Worm (Caenorhabditis elegans): ENCODE measurements around the gene T04A6.3.
A peak's percentile ranks its signal among the peaks of the same experiment; 100 is the strongest.
"Not testable (repeated sequence)": the region's sequence is repeated elsewhere in the genome, so short reads cannot be mapped to it uniquely, and the experiment has no call there.

Gene T04A6.3

ce11 chrIII:7616228-7616627 lies 8.1 kb upstream of the T04A6.3 start, which contains the start of gene T04A6.1:
Gene T04A6.1 (plus strand): TSS chrIII:7616528.
- TF ChIP-seq W03F9.2 (tag; optimal IDR thresholded peaks at IDR 0.05) = no peak
- TF ChIP-seq dao-5 (tag; optimal IDR thresholded peaks at IDR 0.05) = no peak
- no peak for TF ChIP-seq him-1 (tag; optimal IDR thresholded peaks at IDR 0.05)

- TF ChIP-seq W03F9.2 (tag; optimal IDR thresholded peaks at IDR 0.05) = no peak
- no peak for TF ChIP-seq dao-5 (tag; optimal IDR thresholded peaks at IDR 0.05)
- no peak for TF ChIP-seq him-1 (tag; optimal IDR thresholded peaks at IDR 0.05)
Measured at ce11 chrIII:7614530-7614929, 6.4 kb upstream of the T04A6.3 start, which contains the start of gene T04A6.2. Gene T04A6.2 (plus strand): TSS chrIII:7614830.

ce11 chrIII:7609168-7609567 lies 1.0 kb upstream of the T04A6.3 start, which contains the start of gene nsph-4.3:
Gene nsph-4.3 (minus strand): TSS chrIII:7609268.
- no peak for TF ChIP-seq W03F9.2 (tag; optimal IDR thresholded peaks at IDR 0.05)
- no peak for TF ChIP-seq dao-5 (tag; optimal IDR thresholded peaks at IDR 0.05)
- TF ChIP-seq him-1 (tag; optimal IDR thresholded peaks at IDR 0.05) = no peak

ce11 chrIII:7594482-7594881 lies 13.6 kb downstream of the T04A6.3 start, which contains the start of gene Y80D4G.2:
Gene Y80D4G.2 (minus strand): TSS chrIII:7594582.
- TF ChIP-seq W03F9.2, him-1, dao-5 (tag; optimal IDR thresholded peaks at IDR 0.05): not testable (repeated sequence)

- no peak for TF ChIP-seq W03F9.2 (tag; optimal IDR thresholded peaks at IDR 0.05)
- no peak for TF ChIP-seq dao-5 (tag; optimal IDR thresholded peaks at IDR 0.05)
- no peak for TF ChIP-seq him-1 (tag; optimal IDR thresholded peaks at IDR 0.05)
Measured at ce11 chrIII:7593285-7593928, 14.7 kb downstream of the T04A6.3 start, which contains the start of gene R13A5.11. Gene R13A5.11 (minus strand): TSS chrIII:7593335.

- TF ChIP-seq him-1 (tag; optimal IDR thresholded peaks at IDR 0.05) (no peak), W03F9.2 (tag; optimal IDR thresholded peaks at IDR 0.05) (no peak), dao-5 (tag; optimal IDR thresholded peaks at IDR 0.05) (no peak)
Measured at ce11 chrIII:7588214-7588613, 19.9 kb downstream of the T04A6.3 start, which contains the start of gene R13A5.15. Gene R13A5.15 (minus strand): TSS chrIII:7588314.

- TF ChIP-seq dao-5 (tag; optimal IDR thresholded peaks at IDR 0.05) = no peak
- peak; percentile 25 for TF ChIP-seq him-1 (tag; optimal IDR thresholded peaks at IDR 0.05)
- peak; percentile 21 for TF ChIP-seq W03F9.2 (tag; optimal IDR thresholded peaks at IDR 0.05)
Measured at ce11 chrIII:7584131-7584646, 23.9 kb downstream of the T04A6.3 start, which contains the start of gene cup-5. Gene cup-5 (plus strand): TSS chrIII:7584181.

- TF ChIP-seq him-1 (tag; optimal IDR thresholded peaks at IDR 0.05) = no peak
- TF ChIP-seq W03F9.2 (tag; optimal IDR thresholded peaks at IDR 0.05) = no peak
- TF ChIP-seq dao-5 (tag; optimal IDR thresholded peaks at IDR 0.05) = no peak
Measured at ce11 chrIII:7582885-7583284, 25.2 kb downstream of the T04A6.3 start, which contains the start of gene R13A5.10. Gene R13A5.10 (minus strand): TSS chrIII:7582985.

ce11 chrIII:7580586-7580985 lies 27.5 kb downstream of the T04A6.3 start:
- TF ChIP-seq him-1 (tag; optimal IDR thresholded peaks at IDR 0.05) (peak; percentile 48), W03F9.2 (tag; optimal IDR thresholded peaks at IDR 0.05) (no peak)

- no peak for TF ChIP-seq him-1 (tag; optimal IDR thresholded peaks at IDR 0.05)
- no peak for TF ChIP-seq dao-5 (tag; optimal IDR thresholded peaks at IDR 0.05)
- no peak for TF ChIP-seq W03F9.2 (tag; optimal IDR thresholded peaks at IDR 0.05)
Measured at ce11 chrIII:7579324-7579723, 28.8 kb downstream of the T04A6.3 start, which contains the start of gene mfsd-6. Gene mfsd-6 (minus strand): TSS chrIII:7579411.

- TF ChIP-seq dao-5 (tag; optimal IDR thresholded peaks at IDR 0.05) (no peak), W03F9.2 (tag; optimal IDR thresholded peaks at IDR 0.05) (peak; percentile 81), him-1 (tag; optimal IDR thresholded peaks at IDR 0.05) (peak; percentile 59)
Measured at ce11 chrIII:7572781-7573400, 35.2 kb downstream of the T04A6.3 start, which contains the start of the genes rpl-9 and lpd-7. Gene rpl-9 (minus strand): TSS chrIII:7572831. Gene lpd-7 (plus strand): TSS chrIII:7573350.

- TF ChIP-seq him-1 (tag; optimal IDR thresholded peaks at IDR 0.05) (no peak), dao-5 (tag; optimal IDR thresholded peaks at IDR 0.05) (no peak), W03F9.2 (tag; optimal IDR thresholded peaks at IDR 0.05) (no peak)
Measured at ce11 chrIII:7571726-7572125, 36.4 kb downstream of the T04A6.3 start.

ce11 chrIII:7570083-7570695 lies 37.9 kb downstream of the T04A6.3 start, which contains the start of gene R13A5.7:
Gene R13A5.7 (minus strand): TSS chrIII:7570133.
- TF ChIP-seq W03F9.2 (tag; optimal IDR thresholded peaks at IDR 0.05) (peak; percentile 66), him-1 (tag; optimal IDR thresholded peaks at IDR 0.05) (peak; percentile 78), dao-5 (tag; optimal IDR thresholded peaks at IDR 0.05) (no peak)
